Fruit fly (Drosophila melanogaster) S2 (cell line): ENCODE measurements around the gene CG17258.

ENCODE experiments used
- CG8478 ChIP-seq: fragments of >200 bp; optimal IDR thresholded peaks from 2 replicates; lab custom pipeline; 2018
- CTCF ChIP-seq, 2 experiments: fragments of >200 bp; optimal IDR thresholded peaks; 2 replicates each; lab custom pipeline; 2018

dm6 chr2L:3030350-3030749, 4.8 kb downstream of the CG17258 start, which contains the start of gene GABPI:
- TF ChIP-seq CG8478 (lab: Kevin White, UChicago) (no peak), CTCF (optimal IDR thresholded peaks at IDR 0.05; lab: Kevin White, UChicago) (no peak)
